Fruit fly (Drosophila melanogaster): ENCODE results near the gene Jhbp5.

Jhbp5 gene

dm6 chr3R:16067494-16067893, 21.6 kb upstream of the Jhbp5 start, which contains the start of gene CG10185:
TSS of gene CG10185 (minus strand) at chr3R:16067594.
- TF ChIP-seq EcR (GFP tag; optimal IDR thresholded peaks at IDR 0.05), result no peak

DNA sequence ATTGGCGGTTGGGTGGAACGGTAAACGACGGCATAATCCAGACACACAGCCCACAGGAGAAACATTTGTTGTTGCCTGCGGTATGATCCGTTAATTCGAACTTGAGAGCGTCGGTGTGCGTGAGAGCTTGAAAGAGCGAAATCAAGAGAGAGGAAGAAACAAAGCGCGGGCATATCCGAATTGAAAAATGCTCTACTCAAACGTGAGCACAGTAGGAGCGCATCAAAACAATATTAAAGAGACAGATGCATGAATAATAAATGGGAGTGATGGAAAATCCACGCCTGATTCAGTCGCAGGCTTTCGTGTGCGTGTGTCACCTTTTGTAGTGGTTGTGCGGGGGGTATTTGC, 5.4 kb upstream of the Jhbp5 start:
- TF ChIP-seq fd96Ca (GFP tag; IDR thresholded peaks at IDR 0.05), result no peak; the same call in 2 of the 3 replicates
- TF ChIP-seq CG14655 (GFP tag; optimal IDR thresholded peaks at IDR 0.05), result no peak
- no peak for TF ChIP-seq EcR (GFP tag; optimal IDR thresholded peaks at IDR 0.05)
- TF ChIP-seq rn (GFP tag; IDR thresholded peaks at IDR 0.05), result no peak
- peak; percentile 23 for TF ChIP-seq gl (tag; optimal IDR thresholded peaks at IDR 0.05)
- no peak for TF ChIP-seq D1 (tag; optimal IDR thresholded peaks at IDR 0.05)
- no peak for TF ChIP-seq Pif1B (GFP tag; optimal IDR thresholded peaks at IDR 0.05)
- no peak for TF ChIP-seq CG9948 (tag; optimal IDR thresholded peaks at IDR 0.05)
- no peak for TF ChIP-seq CG10348 (GFP tag; IDR thresholded peaks at IDR 0.05)
- 0 out of 2 replicates have a peak, but pooled peaks have one; percentile 47 for TF ChIP-seq Ets98B (GFP tag; IDR thresholded peaks at IDR 0.05)
- no peak for TF ChIP-seq Pif1A (GFP tag; optimal IDR thresholded peaks at IDR 0.05)
- TF ChIP-seq CG12605 (GFP tag; IDR thresholded peaks at IDR 0.05), result no peak
- no peak for TF ChIP-seq CG13204 (GFP tag; optimal IDR thresholded peaks at IDR 0.05)
- TF ChIP-seq CG17806 (tag; optimal IDR thresholded peaks at IDR 0.05), result no peak
- TF ChIP-seq CG34367 (tag; optimal IDR thresholded peaks at IDR 0.05), result no peak
- TF ChIP-seq CG15710 (tag; optimal IDR thresholded peaks at IDR 0.05), result no peak
- TF ChIP-seq CG32121 (GFP tag; IDR thresholded peaks at IDR 0.05), result peak; percentile 53; the same call in 1 of the 2 replicates
- no peak for TF ChIP-seq Snoo (tag; optimal IDR thresholded peaks at IDR 0.05)
- peak; percentile 70; the same call in 2 of the 3 replicates for TF ChIP-seq CG4496 (GFP tag; IDR thresholded peaks at IDR 0.05)
- TF ChIP-seq CG8159 (tag; optimal IDR thresholded peaks at IDR 0.05), result no peak
- no peak for TF ChIP-seq CG8301 (tag; optimal IDR thresholded peaks at IDR 0.05)

- no peak for TF ChIP-seq CG13204 (GFP tag; optimal IDR thresholded peaks at IDR 0.05)
- no peak for TF ChIP-seq CG4496 (GFP tag; IDR thresholded peaks at IDR 0.05)
- TF ChIP-seq CG8159 (tag; optimal IDR thresholded peaks at IDR 0.05), result no peak
- no peak for TF ChIP-seq D1 (tag; optimal IDR thresholded peaks at IDR 0.05)
- TF ChIP-seq Pif1A (GFP tag; optimal IDR thresholded peaks at IDR 0.05), result no peak
- no peak for TF ChIP-seq CG10348 (GFP tag; IDR thresholded peaks at IDR 0.05)
- no peak for TF ChIP-seq CG12605 (GFP tag; IDR thresholded peaks at IDR 0.05)
- TF ChIP-seq Pif1B (GFP tag; optimal IDR thresholded peaks at IDR 0.05), result no peak
- no peak for TF ChIP-seq CG8301 (tag; optimal IDR thresholded peaks at IDR 0.05)
- no peak for TF ChIP-seq gl (tag; optimal IDR thresholded peaks at IDR 0.05)
- no peak for TF ChIP-seq CG34367 (tag; optimal IDR thresholded peaks at IDR 0.05)
- TF ChIP-seq CG32121 (GFP tag; IDR thresholded peaks at IDR 0.05), result no peak
- no peak for TF ChIP-seq rn (GFP tag; IDR thresholded peaks at IDR 0.05)
- no peak for TF ChIP-seq CG17806 (tag; optimal IDR thresholded peaks at IDR 0.05)
- TF ChIP-seq fd96Ca (GFP tag; IDR thresholded peaks at IDR 0.05), result no peak
- TF ChIP-seq EcR (GFP tag; optimal IDR thresholded peaks at IDR 0.05), result no peak
- TF ChIP-seq CG15710 (tag; optimal IDR thresholded peaks at IDR 0.05), result no peak
- no peak for TF ChIP-seq CG9948 (tag; optimal IDR thresholded peaks at IDR 0.05)
Measured at dm6 chr3R:16050621-16051328, 4.8 kb upstream of the Jhbp5 start, which contains the start of gene msps. TSS of gene msps (plus strand) at chr3R:16050801.

dm6 chr3R:16049369-16049768, 3.4 kb upstream of the Jhbp5 start, which contains the start of the genes IKKbeta and CG5013:
TSS of gene IKKbeta (minus strand) at chr3R:16049421.
TSS of gene CG5013 (plus strand) at chr3R:16049670.
- TF ChIP-seq CG9948 (tag; optimal IDR thresholded peaks at IDR 0.05) (no peak), CG17806 (tag; optimal IDR thresholded peaks at IDR 0.05) (peak; percentile 14), CG34367 (tag; optimal IDR thresholded peaks at IDR 0.05) (peak; percentile 21), CG4496 (GFP tag; IDR thresholded peaks at IDR 0.05) (0 out of 3 replicates have a peak, but pooled peaks have one; percentile 12), Snoo (tag; optimal IDR thresholded peaks at IDR 0.05) (peak; percentile 37), Pif1B (GFP tag; optimal IDR thresholded peaks at IDR 0.05) (no peak), fd96Ca (GFP tag; IDR thresholded peaks at IDR 0.05) (peak; percentile 44; the same call in 1 of the 3 replicates), CG15710 (tag; optimal IDR thresholded peaks at IDR 0.05) (peak; percentile 39), rn (GFP tag; IDR thresholded peaks at IDR 0.05) (no peak; the same call in 1 of the 2 replicates), CG8159 (tag; optimal IDR thresholded peaks at IDR 0.05) (peak; percentile 48), CG10348 (GFP tag; IDR thresholded peaks at IDR 0.05) (no peak), CG32121 (GFP tag; IDR thresholded peaks at IDR 0.05) (peak; percentile 47; the same call in 1 of the 2 replicates), CG8301 (tag; optimal IDR thresholded peaks at IDR 0.05) (no peak)

- TF ChIP-seq CG8301 (tag; optimal IDR thresholded peaks at IDR 0.05), result peak; percentile 72
- peak; percentile 45 for TF ChIP-seq CG14655 (GFP tag; optimal IDR thresholded peaks at IDR 0.05)
- TF ChIP-seq CG15710 (tag; optimal IDR thresholded peaks at IDR 0.05), result peak; percentile 13
- TF ChIP-seq CG9948 (tag; optimal IDR thresholded peaks at IDR 0.05), result no peak
- peak; percentile 56 for TF ChIP-seq CG12605 (GFP tag; IDR thresholded peaks at IDR 0.05)
- peak; percentile 7 for TF ChIP-seq Pif1A (GFP tag; optimal IDR thresholded peaks at IDR 0.05)
- TF ChIP-seq CG17806 (tag; optimal IDR thresholded peaks at IDR 0.05), result peak; percentile 48
- peak; percentile 47 for TF ChIP-seq CG8159 (tag; optimal IDR thresholded peaks at IDR 0.05)
- no peak for TF ChIP-seq CG34367 (tag; optimal IDR thresholded peaks at IDR 0.05)
- TF ChIP-seq gl (tag; optimal IDR thresholded peaks at IDR 0.05), result no peak
Measured at dm6 chr3R:16042900-16043548, 2.9 kb downstream of the Jhbp5 start, which contains the start of gene Jhbp4. TSS of gene Jhbp4 (plus strand) at chr3R:16043498.
